Fruit fly (Drosophila melanogaster): ENCODE results near the gene vig.

The vig gene

dm6 chr2L:15056359-15057220 lies 13.5 kb downstream of the vig start (continued):
- TF ChIP-seq MESR4 (GFP tag; optimal IDR thresholded peaks at IDR 0.05) = no peak
- peak; percentile 40; the same call in 1 of the 2 replicates for TF ChIP-seq CG31224 (GFP tag; IDR thresholded peaks at IDR 0.05)
- TF ChIP-seq CG17385 (GFP tag; optimal IDR thresholded peaks at IDR 0.05) = peak; percentile 68
- peak; percentile 86 for TF ChIP-seq Xrp1 (GFP tag; IDR thresholded peaks at IDR 0.05)
- no peak for TF ChIP-seq YL-1 (GFP tag; optimal IDR thresholded peaks at IDR 0.05)
- peak; percentile 34 for TF ChIP-seq NfI (GFP tag; optimal IDR thresholded peaks at IDR 0.05)
- peak; percentile 24 for TF ChIP-seq CG6683 (GFP tag; optimal IDR thresholded peaks at IDR 0.05)
- no peak for TF ChIP-seq insv (GFP tag; optimal IDR thresholded peaks at IDR 0.05)
- TF ChIP-seq CG13123 (GFP tag; optimal IDR thresholded peaks at IDR 0.05) = peak; percentile 44
- TF ChIP-seq CG11247 (GFP tag; IDR thresholded peaks at IDR 0.05) = no peak; the same call in none of the 2 replicates
- peak; percentile 22 for TF ChIP-seq gcm2 (GFP tag; optimal IDR thresholded peaks at IDR 0.05)
- TF ChIP-seq grau (tag; optimal IDR thresholded peaks at IDR 0.05) = peak; percentile 68
- TF ChIP-seq CG32532 (GFP tag; IDR thresholded peaks at IDR 0.05) = peak; percentile 57; the same call in 1 of the 2 replicates
- peak; percentile 41 for TF ChIP-seq kah (GFP tag; optimal IDR thresholded peaks at IDR 0.05)
- TF ChIP-seq eve (GFP tag; optimal IDR thresholded peaks at IDR 0.05) = peak in 1 of 2 experiments; percentile 88
- TF ChIP-seq CG1602 (GFP tag; optimal IDR thresholded peaks at IDR 0.05) = peak; percentile 69
- TF ChIP-seq Gug (GFP tag; IDR thresholded peaks at IDR 0.05) = peak; percentile 35; the same call in 1 of the 4 replicates
- TF ChIP-seq CG4282 (GFP tag; optimal IDR thresholded peaks at IDR 0.05) = no peak
- no peak for TF ChIP-seq CG10462 (GFP tag; optimal IDR thresholded peaks at IDR 0.05)
- peak; percentile 75 for TF ChIP-seq az2 (GFP tag; optimal IDR thresholded peaks at IDR 0.05)
- peak; percentile 77 for TF ChIP-seq unpg (GFP tag; optimal IDR thresholded peaks at IDR 0.05)
- TF ChIP-seq E2f2 (GFP tag; IDR thresholded peaks at IDR 0.05) = peak; percentile 37; the same call in 1 of the 2 replicates
- TF ChIP-seq amos (GFP tag; IDR thresholded peaks at IDR 0.05; ENCODE audit: partially characterized antibody) = no peak
- TF ChIP-seq zen2 (GFP tag; IDR thresholded peaks at IDR 0.05; ENCODE audit: partially characterized antibody) = no peak
- TF ChIP-seq Side (GFP tag; optimal IDR thresholded peaks at IDR 0.05) = no peak
- no peak for TF ChIP-seq NC2α (GFP tag; optimal IDR thresholded peaks at IDR 0.05)
- TF ChIP-seq stwl (tag; optimal IDR thresholded peaks at IDR 0.05) = peak; percentile 15
- TF ChIP-seq CG13287 (GFP tag; IDR thresholded peaks at IDR 0.05; ENCODE audit: partially characterized antibody) = no peak
- peak; percentile 78 for TF ChIP-seq gsb-n (tag; optimal IDR thresholded peaks at IDR 0.05)
- TF ChIP-seq salm (tag; optimal IDR thresholded peaks at IDR 0.05) = peak; percentile 58
- peak; percentile 76 for TF ChIP-seq HHEX (GFP tag; optimal IDR thresholded peaks at IDR 0.05)
- TF ChIP-seq Dad (GFP tag; optimal IDR thresholded peaks at IDR 0.05) = no peak
- peak; percentile 58; the same call in 2 of the 3 replicates for TF ChIP-seq B-H1 (GFP tag; IDR thresholded peaks at IDR 0.05)
- no peak; the same call in 1 of the 2 replicates for TF ChIP-seq ro (GFP tag; IDR thresholded peaks at IDR 0.05)
- TF ChIP-seq CG4424 (GFP tag; optimal IDR thresholded peaks at IDR 0.05) = peak; percentile 85
- TF ChIP-seq gro (GFP tag; optimal IDR thresholded peaks at IDR 0.05) = no peak
- no peak for TF ChIP-seq CG3838 (GFP tag; optimal IDR thresholded peaks at IDR 0.05)
- TF ChIP-seq knrl (GFP tag; IDR thresholded peaks at IDR 0.05; ENCODE audit: partially characterized antibody) = no peak
- TF ChIP-seq yki (optimal IDR thresholded peaks at IDR 0.05) = peak; percentile 67
- peak; percentile 74 for TF ChIP-seq gcm (GFP tag; optimal IDR thresholded peaks at IDR 0.05)
- peak; percentile 55 for TF ChIP-seq sqz (GFP tag; optimal IDR thresholded peaks at IDR 0.05)
- TF ChIP-seq CG4854 (GFP tag; optimal IDR thresholded peaks at IDR 0.05) = no peak
- TF ChIP-seq CG4707 (GFP tag; optimal IDR thresholded peaks at IDR 0.05) = peak; percentile 14
- TF ChIP-seq cg (GFP tag; optimal IDR thresholded peaks at IDR 0.05) = peak; percentile 93
- peak; percentile 56 for TF ChIP-seq CG3281 (GFP tag; optimal IDR thresholded peaks at IDR 0.05)
- no peak for TF ChIP-seq CG16813 (GFP tag; IDR thresholded peaks at IDR 0.05; ENCODE audit: partially characterized antibody)
- TF ChIP-seq CG10431 (GFP tag; optimal IDR thresholded peaks at IDR 0.05) = no peak
- TF ChIP-seq zf30C (GFP tag; optimal IDR thresholded peaks at IDR 0.05) = peak; percentile 75
- peak; percentile 84 for TF ChIP-seq CG11695 (GFP tag; IDR thresholded peaks at IDR 0.05)

Data from whole organism, embryonic.